Worm (Caenorhabditis elegans): ENCODE measurements around the gene C29E4.15.

- TF ChIP-seq him-1 (tag; optimal IDR thresholded peaks at IDR 0.05) = no peak
- no peak for TF ChIP-seq dao-5 (tag; optimal IDR thresholded peaks at IDR 0.05)
- no peak for TF ChIP-seq W03F9.2 (tag; optimal IDR thresholded peaks at IDR 0.05)
Measured at ce11 chrIII:7981233-7981632, 28.8 kb downstream of the C29E4.15 start.
